Worm (Caenorhabditis elegans) whole organism, early embryonic: ENCODE measurements around the gene Y102A5C.40.

Experiments used
- aly-1 ChIP-seq: sonication (generic microtip); optimal IDR thresholded peaks from 2 replicates; lab custom pipeline; 2016; ENCODE audit warnings: missing genetic modification characterization, missing compliant biosample characterization
- ceh-36 ChIP-seq: sonication (generic microtip); optimal IDR thresholded peaks from 2 replicates; lab custom pipeline; 2016; ENCODE audit warnings: missing genetic modification characterization, inconsistent platforms, missing compliant biosample characterization
- hmg-4 ChIP-seq: fragments of 200-800 bp; sonication (Bioruptor generic); optimal IDR thresholded peaks from 2 replicates; lab custom pipeline; 2018; ENCODE audit warnings: mild to moderate bottlenecking, missing genetic modification characterization, missing compliant biosample characterization
- pes-1 ChIP-seq: fragments of 200-800 bp; sonication (Bioruptor generic); IDR thresholded peaks from 2 replicates; pipeline ENCODE4 v1.3.6; 2022; ENCODE audit warnings: missing genetic modification reagents, missing genetic modification characterization, missing compliant biosample characterization

- TF ChIP-seq hmg-4 = no peak
- no peak for TF ChIP-seq ceh-36
- TF ChIP-seq pes-1 (GFP tag; lab: Robert Waterston, UW) = no peak
- TF ChIP-seq aly-1 (tag; lab: Kevin White, UChicago) = no peak
Measured at ce11 chrV:17000204-17000603, 13.3 kb upstream of the Y102A5C.40 start, which contains the start of gene str-217.
